Fruit fly (Drosophila melanogaster) whole organism, embryonic: ENCODE data around the gene CG13008.

ENCODE experiments used
- Abd-B ChIP-seq: fragments of 200-800 bp; sonication (Bioruptor generic); optimal IDR thresholded peaks from 2 replicates; lab custom pipeline; 2018; ENCODE audit warnings: missing biosample characterization, mild to moderate bottlenecking, missing genetic modification characterization, moderate library complexity
- Adf1 ChIP-seq: fragments of 200-800 bp; sonication (Bioruptor generic); IDR thresholded peaks from 2 replicates; pipeline ENCODE4 v1.3.6; 2022; ENCODE audit warnings: missing biosample characterization, missing genetic modification characterization
- Antp ChIP-seq: fragments of 200-800 bp; sonication (Bioruptor generic); optimal IDR thresholded peaks from 3 replicates; lab custom pipeline; 2016; ENCODE audit warnings: missing biosample characterization, missing genetic modification characterization
- B-H1 ChIP-seq: fragments of 200-800 bp; sonication (Bioruptor generic); IDR thresholded peaks from 3 replicates; pipeline ENCODE4 v1.3.6; 2022; ENCODE audit warnings: missing biosample characterization, missing genetic modification characterization
- CG12155 ChIP-seq: fragments of 200-800 bp; sonication (Bioruptor generic); optimal IDR thresholded peaks from 3 replicates; lab custom pipeline; 2016; ENCODE audit warnings: missing biosample characterization, missing genetic modification characterization
- CG12769 ChIP-seq: fragments of 200-800 bp; sonication (Bioruptor generic); optimal IDR thresholded peaks from 2 replicates; lab custom pipeline; 2019; ENCODE audit warnings: missing biosample characterization, mild to moderate bottlenecking, missing genetic modification characterization, moderate library complexity
- CG13424 ChIP-seq: fragments of 200-800 bp; sonication (Bioruptor generic); optimal IDR thresholded peaks from 2 replicates; lab custom pipeline; 2019; ENCODE audit warnings: missing biosample characterization, mild to moderate bottlenecking, missing genetic modification characterization, moderate library complexity
- CG14441 ChIP-seq: fragments of 200-800 bp; sonication (Bioruptor generic); IDR thresholded peaks from 2 replicates; pipeline ENCODE4 v1.3.6; 2022; ENCODE audit warnings: missing biosample characterization, missing genetic modification characterization
- CG14667 ChIP-seq: fragments of 200-800 bp; sonication (Bioruptor generic); IDR thresholded peaks from 2 replicates; pipeline ENCODE4 v1.3.6; 2022; ENCODE audit warnings: missing biosample characterization, missing genetic modification characterization
- CG17328 ChIP-seq: fragments of 200-800 bp; sonication (Bioruptor generic); IDR thresholded peaks from 2 replicates; pipeline ENCODE4 v1.3.6; 2022; ENCODE audit warnings: missing biosample characterization, missing genetic modification characterization
- CG2712 ChIP-seq: fragments of 200-800 bp; optimal IDR thresholded peaks from 3 replicates; lab custom pipeline; 2019; ENCODE audit warnings: missing biosample characterization, mild to moderate bottlenecking, missing genetic modification characterization, moderate library complexity
- CG2889 ChIP-seq: fragments of 200-800 bp; sonication (Bioruptor generic); IDR thresholded peaks from 3 replicates; pipeline ENCODE4 v1.3.6; 2022; ENCODE audit warnings: missing biosample characterization, missing genetic modification characterization
- CG30403 ChIP-seq: fragments of 200-800 bp; sonication (Bioruptor generic); optimal IDR thresholded peaks from 3 replicates; lab custom pipeline; 2016; ENCODE audit warnings: missing biosample characterization, missing genetic modification characterization
- CG32532 ChIP-seq: fragments of 200-800 bp; sonication (Bioruptor generic); IDR thresholded peaks from 2 replicates; pipeline ENCODE4 v1.3.6; 2022; ENCODE audit warnings: missing biosample characterization, missing genetic modification characterization
- CG33557 ChIP-seq: fragments of 200-800 bp; sonication (Bioruptor generic); optimal IDR thresholded peaks from 2 replicates; lab custom pipeline; 2019; ENCODE audit warnings: missing biosample characterization, mild to moderate bottlenecking, missing genetic modification characterization, moderate library complexity
- CG34224 ChIP-seq: fragments of 200-800 bp; sonication (Bioruptor generic); IDR thresholded peaks from 3 replicates; pipeline ENCODE4 v1.3.6; 2022; ENCODE audit warnings: missing biosample characterization, missing genetic modification characterization; ENCODE audit not compliant: partially characterized antibody
- CG7556 ChIP-seq: fragments of 200-800 bp; sonication (Bioruptor generic); optimal IDR thresholded peaks from 2 replicates; lab custom pipeline; 2017; ENCODE audit warnings: missing biosample characterization, mild to moderate bottlenecking, missing genetic modification characterization
- CG7839 ChIP-seq: fragments of 200-800 bp; sonication (Bioruptor generic); optimal IDR thresholded peaks from 3 replicates; lab custom pipeline; 2018; ENCODE audit warnings: missing biosample characterization, mild to moderate bottlenecking, missing genetic modification characterization, moderate library complexity
- CG9215 ChIP-seq: fragments of 200-800 bp; sonication (Bioruptor generic); IDR thresholded peaks from 2 replicates; pipeline ENCODE4 v1.3.6; 2022; ENCODE audit warnings: missing biosample characterization, missing genetic modification characterization
- CG9932 ChIP-seq: fragments of 200-800 bp; sonication (Bioruptor generic); IDR thresholded peaks from 2 replicates; pipeline ENCODE4 v1.3.6; 2022; ENCODE audit warnings: missing biosample characterization, missing genetic modification characterization
- CoRest ChIP-seq: fragments of 200-800 bp; sonication (Bioruptor generic); optimal IDR thresholded peaks from 3 replicates; lab custom pipeline; 2018; ENCODE audit warnings: missing biosample characterization, mild to moderate bottlenecking, missing genetic modification characterization, moderate library complexity
- Hand ChIP-seq: fragments of 200-800 bp; sonication (Bioruptor generic); optimal IDR thresholded peaks from 2 replicates; lab custom pipeline; 2017; ENCODE audit warnings: mild to moderate bottlenecking, missing biosample characterization, missing genetic modification reagents, missing genetic modification characterization
- HmgZ ChIP-seq: fragments of 200-800 bp; sonication (Bioruptor generic); optimal IDR thresholded peaks from 2 replicates; lab custom pipeline; 2018; ENCODE audit warnings: missing biosample characterization, mild to moderate bottlenecking, missing genetic modification characterization
- Hr3 ChIP-seq: fragments of 200-800 bp; sonication (Bioruptor generic); optimal IDR thresholded peaks from 3 replicates; lab custom pipeline; 2016; ENCODE audit warnings: missing biosample characterization, missing genetic modification characterization
- Hr78 ChIP-seq, 2 experiments: fragments of 200-800 bp in 1 of 2; fragments of >200 bp in 1 of 2; sonication (Bioruptor generic) in 1 of 2; optimal IDR thresholded peaks; 2 replicates each; lab custom pipeline; 2017 to 2019; ENCODE audit warnings: missing biosample characterization in 2 of 2, missing genetic modification characterization in 2 of 2, mild to moderate bottlenecking in 1 of 2, moderate library complexity in 1 of 2
- Oli ChIP-seq: fragments of 200-800 bp; sonication (Bioruptor generic); optimal IDR thresholded peaks from 2 replicates; lab custom pipeline; 2018; ENCODE audit warnings: missing biosample characterization, mild to moderate bottlenecking, missing genetic modification characterization, moderate library complexity
- Ptx1 ChIP-seq: fragments of 200-800 bp; sonication (Bioruptor generic); IDR thresholded peaks from 2 replicates; pipeline ENCODE4 v1.3.6; 2022; ENCODE audit warnings: missing biosample characterization, missing genetic modification characterization
- Sox102F ChIP-seq: fragments of 200-800 bp; sonication (Bioruptor generic); optimal IDR thresholded peaks from 2 replicates; lab custom pipeline; 2018; ENCODE audit warnings: missing biosample characterization, mild to moderate bottlenecking, missing genetic modification characterization, moderate library complexity
- Xbp1 ChIP-seq: fragments of 200-800 bp; sonication (Bioruptor generic); optimal IDR thresholded peaks from 3 replicates; lab custom pipeline; 2016; ENCODE audit warnings: missing biosample characterization, mild to moderate bottlenecking, missing genetic modification characterization
- bbx ChIP-seq: fragments of 200-800 bp; sonication (Bioruptor generic); IDR thresholded peaks from 2 replicates; pipeline ENCODE4 v1.3.6; 2022; ENCODE audit warnings: missing biosample characterization, missing genetic modification characterization; ENCODE audit not compliant: partially characterized antibody
- btn ChIP-seq: fragments of 200-800 bp; sonication (Bioruptor generic); optimal IDR thresholded peaks from 2 replicates; lab custom pipeline; 2016; ENCODE audit warnings: missing biosample characterization, missing genetic modification characterization
- caup ChIP-seq: fragments of 200-800 bp; sonication (Bioruptor generic); optimal IDR thresholded peaks from 3 replicates; lab custom pipeline; 2017; ENCODE audit warnings: missing biosample characterization, mild to moderate bottlenecking, missing genetic modification characterization, moderate library complexity; ENCODE audit not compliant: severe bottlenecking
- chinmo ChIP-seq: fragments of 200-800 bp; sonication (Bioruptor generic); IDR thresholded peaks from 4 replicates; pipeline ENCODE4 v1.3.6; 2022; ENCODE audit warnings: missing biosample characterization, missing genetic modification characterization; ENCODE audit not compliant: partially characterized antibody
- ewg ChIP-seq: fragments of 200-800 bp; sonication (Bioruptor generic); optimal IDR thresholded peaks from 3 replicates; lab custom pipeline; 2017; ENCODE audit warnings: mild to moderate bottlenecking, missing biosample characterization, missing genetic modification reagents, missing genetic modification characterization
- grn ChIP-seq: fragments of 200-800 bp; sonication (Bioruptor generic); optimal IDR thresholded peaks from 3 replicates; lab custom pipeline; 2017; ENCODE audit warnings: missing biosample characterization, missing genetic modification characterization
- mirr ChIP-seq: fragments of 200-800 bp; sonication (Bioruptor generic); optimal IDR thresholded peaks from 3 replicates; lab custom pipeline; 2018; ENCODE audit warnings: missing biosample characterization, mild to moderate bottlenecking, missing genetic modification characterization
- nmo ChIP-seq: fragments of 200-800 bp; sonication (Bioruptor generic); optimal IDR thresholded peaks from 2 replicates; lab custom pipeline; 2018; ENCODE audit warnings: missing biosample characterization, mild to moderate bottlenecking, missing genetic modification characterization, moderate library complexity
- onecut ChIP-seq: fragments of 200-800 bp; sonication (Bioruptor generic); IDR thresholded peaks from 2 replicates; pipeline ENCODE4 v1.3.6; 2022; ENCODE audit warnings: missing biosample characterization, missing genetic modification characterization
- pnt ChIP-seq: fragments of 200-800 bp; sonication (Bioruptor generic); optimal IDR thresholded peaks from 3 replicates; lab custom pipeline; 2016; ENCODE audit warnings: missing biosample characterization, missing genetic modification characterization
- prd ChIP-seq, 3 experiments: fragments of >200 bp in 2 of 3; fragments of 200-800 bp in 1 of 3; sonication (Bioruptor generic) in 1 of 3; optimal IDR thresholded peaks in 2 of 3; IDR thresholded peaks in 1 of 3; 2 replicates in 2 of 3; 3 replicates in 1 of 3; pipeline versions ENCODE4 v1.3.6 to Lab custom; 2017 to 2022; ENCODE audit warnings: missing biosample characterization in 1 of 3, missing genetic modification characterization in 1 of 3
- ranshi ChIP-seq: fragments of 200-800 bp; sonication (Bioruptor generic); IDR thresholded peaks from 2 replicates; pipeline ENCODE4 v1.3.6; 2022; ENCODE audit warnings: missing biosample characterization, missing genetic modification characterization
- row ChIP-seq: fragments of 200-800 bp; sonication (Bioruptor generic); IDR thresholded peaks from 3 replicates; pipeline ENCODE4 v1.3.6; 2022; ENCODE audit warnings: missing biosample characterization, missing genetic modification characterization
- sd ChIP-seq: fragments of 200-800 bp; sonication (Bioruptor generic); optimal IDR thresholded peaks from 3 replicates; lab custom pipeline; 2018; ENCODE audit warnings: missing biosample characterization, mild to moderate bottlenecking, missing genetic modification characterization, moderate library complexity
- shn ChIP-seq: fragments of 200-800 bp; sonication (Bioruptor generic); optimal IDR thresholded peaks from 3 replicates; lab custom pipeline; 2016; ENCODE audit warnings: missing biosample characterization, missing genetic modification characterization
- slbo ChIP-seq: fragments of 200-800 bp; sonication (Bioruptor generic); IDR thresholded peaks from 2 replicates; pipeline ENCODE4 v1.3.6; 2022; ENCODE audit warnings: missing biosample characterization, missing genetic modification characterization
- vvl ChIP-seq: fragments of 200-800 bp; sonication (Bioruptor generic); IDR thresholded peaks from 2 replicates; pipeline ENCODE4 v1.3.6; 2022; ENCODE audit warnings: missing biosample characterization, missing genetic modification characterization
- z ChIP-seq: fragments of 200-800 bp; sonication (Bioruptor generic); IDR thresholded peaks from 3 replicates; pipeline ENCODE4 v1.3.6; 2022; ENCODE audit warnings: missing biosample characterization, missing genetic modification characterization

The CG13008 gene

dm6 chrX:16670691-16671481, 40.2 kb upstream of the CG13008 start (continued):
- TF ChIP-seq CG14441 (GFP tag; lab: Robert Waterston, UW) (peak; percentile 50), CG13424 (tag; lab: Kevin White, UChicago) (peak; percentile 26), Xbp1 (GFP tag; lab: Kevin White, UChicago) (peak; percentile 42), CG2712 (tag; lab: Kevin White, UChicago) (peak; percentile 3), bbx (GFP tag; lab: Robert Waterston, UW) (0 out of 2 replicates have a peak, but pooled peaks have one; percentile 40), CG9215 (GFP tag; lab: Robert Waterston, UW) (no peak), Hr78 (GFP tag; optimal IDR thresholded peaks at IDR 0.05; lab: Kevin White, UChicago) (no peak), ranshi (GFP tag; lab: Robert Waterston, UW) (peak; percentile 32; the same call in 1 of the 2 replicates), grn (GFP tag; lab: Kevin White, UChicago) (no peak), Abd-B (peak; percentile 42), CG7839 (tag; lab: Kevin White, UChicago) (peak; percentile 48), CoRest (tag; lab: Kevin White, UChicago) (peak; percentile 25), Adf1 (GFP tag; lab: Robert Waterston, UW) (peak; percentile 97), HmgZ (tag; lab: Kevin White, UChicago) (peak; percentile 36), vvl (GFP tag; lab: Robert Waterston, UW) (no peak), CG7556 (GFP tag; lab: Kevin White, UChicago) (peak; percentile 20), Hr3 (no peak), mirr (GFP tag; lab: Kevin White, UChicago) (no peak), CG34224 (GFP tag; lab: Robert Waterston, UW) (0 out of 3 replicates have a peak, but pooled peaks have one; percentile 12), chinmo (GFP tag; lab: Robert Waterston, UW) (0 out of 4 replicates have a peak, but pooled peaks have one; percentile 45), onecut (GFP tag; lab: Robert Waterston, UW) (no peak), CG32532 (GFP tag; lab: Robert Waterston, UW) (peak; percentile 37; the same call in 1 of the 2 replicates), CG33557 (GFP tag; lab: Kevin White, UChicago) (no peak), ewg (GFP tag; lab: Kevin White, UChicago) (peak; percentile 21), slbo (GFP tag; lab: Robert Waterston, UW) (peak; percentile 54; the same call in 1 of the 2 replicates), CG17328 (GFP tag; lab: Robert Waterston, UW) (no peak), sd (peak; percentile 4), prd (optimal IDR thresholded peaks at IDR 0.05; lab: Kevin White, UChicago) (no peak), prd (GFP tag; IDR thresholded peaks at IDR 0.05; lab: Robert Waterston, UW) (0 out of 3 replicates have a peak, but pooled peaks have one; percentile 16), CG12769 (tag; lab: Kevin White, UChicago) (peak; percentile 65), caup (GFP tag; lab: Kevin White, UChicago) (no peak), CG12155 (no peak), Ptx1 (GFP tag; lab: Robert Waterston, UW) (peak; percentile 45; the same call in 1 of the 2 replicates), z (GFP tag; lab: Robert Waterston, UW) (peak; percentile 48; the same call in 1 of the 3 replicates), nmo (peak; percentile 26), CG14667 (GFP tag; lab: Robert Waterston, UW) (0 out of 2 replicates have a peak, but pooled peaks have one; percentile 17), shn (GFP tag; lab: Kevin White, UChicago) (peak; percentile 3), pnt (GFP tag; lab: Kevin White, UChicago) (no peak), B-H1 (GFP tag; lab: Robert Waterston, UW) (no peak), CG2889 (0 out of 3 replicates have a peak, but pooled peaks have one; percentile 36), Sox102F (peak; percentile 47), Hand (GFP tag; lab: Kevin White, UChicago) (peak; percentile 10), Antp (GFP tag; lab: Kevin White, UChicago) (peak; percentile 5), btn (GFP tag; lab: Kevin White, UChicago) (no peak), Oli (tag; lab: Kevin White, UChicago) (peak; percentile 33), CG30403 (peak; percentile 31), CG9932 (GFP tag; lab: Robert Waterston, UW) (peak; percentile 33; the same call in 1 of the 2 replicates), row (GFP tag; lab: Robert Waterston, UW) (peak; percentile 66)
